Worm (Caenorhabditis elegans) whole organism, L4 larva: ENCODE data around the gene F35E8.2.

Experiments
- F37D6.2 ChIP-seq: sonication (generic microtip); optimal IDR thresholded peaks from 2 replicates; lab custom pipeline; 2016; ENCODE audit warnings: mild to moderate bottlenecking, missing genetic modification characterization, missing compliant biosample characterization
- R02D3.7 ChIP-seq: fragments of 150-350 bp; sonication (generic microtip); optimal IDR thresholded peaks from 3 replicates; lab custom pipeline; 2014; ENCODE audit warnings: missing biosample characterization, missing genetic modification characterization
- aha-1 ChIP-seq: fragments of 150-350 bp; peaks from one replicate; lab custom pipeline; 2014; ENCODE audit warnings: missing biosample characterization, missing genetic modification characterization
- daf-12 ChIP-seq: fragments of 150-350 bp; optimal IDR thresholded peaks from 2 replicates; lab custom pipeline; 2014; ENCODE audit warnings: missing biosample characterization, missing genetic modification reagents, missing genetic modification characterization
- nhr-111 ChIP-seq: fragments of 200-800 bp; sonication (Bioruptor generic); optimal IDR thresholded peaks from 2 replicates; lab custom pipeline; 2018; ENCODE audit warnings: mild to moderate bottlenecking, missing genetic modification characterization, missing compliant biosample characterization
- nhr-76 ChIP-seq: fragments of 150-350 bp; optimal IDR thresholded peaks from 2 replicates; lab custom pipeline; 2014; ENCODE audit warnings: missing biosample characterization, missing genetic modification characterization

The F35E8.2 gene

ce11 chrV:15955497-15955896 is 50.0 kb downstream of the F35E8.2 start, which contains the start of gene srh-186:
TSS of gene srh-186 (plus strand) at chrV:15955797.
- TF ChIP-seq nhr-111 (GFP tag; lab: Kevin White, UChicago) = no peak
- no peak for TF ChIP-seq nhr-76 (tag; lab: Kevin White, UChicago)
- TF ChIP-seq R02D3.7 (tag; lab: Kevin White, UChicago) = no peak
- TF ChIP-seq daf-12 (tag; lab: Kevin White, UChicago) = no peak
- no peak for TF ChIP-seq F37D6.2 (tag; lab: Kevin White, UChicago)
- TF ChIP-seq aha-1 (tag; lab: Kevin White, UChicago) = peak; percentile 29
